Worm (Caenorhabditis elegans) whole organism, midembryonic: ENCODE data around the gene fbxa-13.

ENCODE experiments used
- T22C8.4 ChIP-seq: fragments of 200-800 bp; sonication (Bioruptor generic); IDR thresholded peaks from 2 replicates; pipeline ENCODE4 v1.3.6; 2022; ENCODE audit warnings: missing genetic modification characterization, missing compliant biosample characterization
- cog-1 ChIP-seq: sonication (generic microtip); optimal IDR thresholded peaks from 2 replicates; lab custom pipeline; 2016; ENCODE audit warnings: missing genetic modification characterization, missing compliant biosample characterization
- flt-1 ChIP-seq: fragments of 200-800 bp; sonication (Bioruptor generic); IDR thresholded peaks from 2 replicates; pipeline ENCODE4 v1.3.6; 2022; ENCODE audit warnings: missing genetic modification characterization, missing compliant biosample characterization
- klf-2 ChIP-seq: fragments of 200-800 bp; sonication (Bioruptor generic); conservative IDR thresholded peaks from 2 replicates; pipeline ENCODE4 v1.3.6; 2022; ENCODE audit warnings: missing genetic modification reagents, missing genetic modification characterization, missing compliant biosample characterization
- med-1 ChIP-seq: sonication (generic microtip); optimal IDR thresholded peaks from 2 replicates; lab custom pipeline; 2017; ENCODE audit warnings: missing genetic modification characterization, mild to moderate bottlenecking, missing compliant biosample characterization, antibody characterized with exemption, missing genetic modification reagents; ENCODE audit not compliant: insufficient read depth
- ref-1 ChIP-seq: fragments of 200-800 bp; sonication (Bioruptor generic); conservative IDR thresholded peaks from 2 replicates; pipeline ENCODE4 v1.3.6; 2022; ENCODE audit warnings: missing genetic modification reagents, missing genetic modification characterization, missing compliant biosample characterization
- tab-1 ChIP-seq: fragments of 200-800 bp; sonication (Bioruptor generic); IDR thresholded peaks from 2 replicates; pipeline ENCODE4 v1.3.6; 2022; ENCODE audit warnings: missing genetic modification characterization, missing compliant biosample characterization
- ztf-23 ChIP-seq: fragments of 200-800 bp; sonication (Bioruptor generic); IDR thresholded peaks from 2 replicates; pipeline ENCODE4 v1.3.6; 2022; ENCODE audit warnings: missing genetic modification reagents, missing genetic modification characterization, missing compliant biosample characterization
- ztf-29 ChIP-seq: fragments of 200-800 bp; sonication (Bioruptor generic); IDR thresholded peaks from 2 replicates; pipeline ENCODE4 v1.3.6; 2022; ENCODE audit warnings: missing genetic modification reagents, missing genetic modification characterization, missing compliant biosample characterization

The fbxa-13 gene

ce11 chrIII:1665373-1665772 is 40.3 kb downstream of the fbxa-13 start:
- TF ChIP-seq T22C8.4 (GFP tag; lab: Robert Waterston, UW): peak; percentile 64; the same call in 1 of the 2 replicates
- no peak for TF ChIP-seq med-1

- no peak for TF ChIP-seq med-1
- no peak for TF ChIP-seq ztf-29 (GFP tag; lab: Robert Waterston, UW)
- no peak for TF ChIP-seq klf-2 (GFP tag; lab: Robert Waterston, UW)
- TF ChIP-seq T22C8.4 (GFP tag; lab: Robert Waterston, UW): no peak
These were observed 40.9 kb downstream of the fbxa-13 start, which contains the start of gene Y22D7AL.16 for ce11 chrIII:1664761-1665266. Gene Y22D7AL.16 (minus strand): TSS chrIII:1665216.

ce11 chrIII:1663056-1663455 is 42.6 kb downstream of the fbxa-13 start:
- no peak for TF ChIP-seq ztf-23 (GFP tag; lab: Robert Waterston, UW)
- TF ChIP-seq ref-1 (GFP tag; lab: Robert Waterston, UW): no peak
- TF ChIP-seq T22C8.4 (GFP tag; lab: Robert Waterston, UW): peak; percentile 67
- TF ChIP-seq cog-1 (tag; lab: Kevin White, UChicago): no peak
- no peak for TF ChIP-seq tab-1 (GFP tag; lab: Robert Waterston, UW)
- no peak for TF ChIP-seq flt-1 (GFP tag; lab: Robert Waterston, UW)
- no peak for TF ChIP-seq med-1

DNA sequence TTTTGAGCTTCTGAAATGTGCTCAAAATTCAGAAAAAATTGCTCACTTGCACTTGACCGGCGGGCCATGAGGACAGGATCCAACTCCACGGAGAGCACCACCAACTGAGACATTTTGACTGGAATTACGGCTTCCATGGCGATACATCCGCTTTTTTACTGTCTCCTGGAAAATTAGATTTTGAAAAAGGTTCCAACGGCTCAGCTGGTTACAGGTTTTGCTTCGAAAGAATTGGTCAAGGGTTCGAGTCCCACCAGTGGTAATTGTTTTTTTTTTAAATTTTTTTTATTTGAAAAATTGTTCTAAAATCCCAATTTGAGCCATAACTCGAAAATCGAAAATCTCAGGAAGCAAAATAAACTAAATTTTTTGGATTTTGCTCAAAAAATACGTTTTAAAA is 43.3 kb downstream of the fbxa-13 start:
- no peak for TF ChIP-seq ztf-23 (GFP tag; lab: Robert Waterston, UW)
- TF ChIP-seq flt-1 (GFP tag; lab: Robert Waterston, UW): no peak
- no peak for TF ChIP-seq tab-1 (GFP tag; lab: Robert Waterston, UW)
- no peak for TF ChIP-seq ref-1 (GFP tag; lab: Robert Waterston, UW)
- TF ChIP-seq T22C8.4 (GFP tag; lab: Robert Waterston, UW): no peak
- no peak for TF ChIP-seq ztf-29 (GFP tag; lab: Robert Waterston, UW)
- no peak for TF ChIP-seq cog-1 (tag; lab: Kevin White, UChicago)
- TF ChIP-seq klf-2 (GFP tag; lab: Robert Waterston, UW): no peak
- no peak for TF ChIP-seq med-1

ce11 chrIII:1661031-1661430 is 44.7 kb downstream of the fbxa-13 start:
- no peak for TF ChIP-seq flt-1 (GFP tag; lab: Robert Waterston, UW)
- no peak for TF ChIP-seq med-1

ce11 chrIII:1659763-1660162 is 45.9 kb downstream of the fbxa-13 start, which contains the start of gene Y22D7AL.15:
Gene Y22D7AL.15 (minus strand): TSS chrIII:1659863.
- TF ChIP-seq T22C8.4 (GFP tag; lab: Robert Waterston, UW) (no peak), ztf-29 (GFP tag; lab: Robert Waterston, UW) (no peak), med-1 (no peak), cog-1 (tag; lab: Kevin White, UChicago) (no peak), tab-1 (GFP tag; lab: Robert Waterston, UW) (no peak), ztf-23 (GFP tag; lab: Robert Waterston, UW) (no peak)

DNA sequence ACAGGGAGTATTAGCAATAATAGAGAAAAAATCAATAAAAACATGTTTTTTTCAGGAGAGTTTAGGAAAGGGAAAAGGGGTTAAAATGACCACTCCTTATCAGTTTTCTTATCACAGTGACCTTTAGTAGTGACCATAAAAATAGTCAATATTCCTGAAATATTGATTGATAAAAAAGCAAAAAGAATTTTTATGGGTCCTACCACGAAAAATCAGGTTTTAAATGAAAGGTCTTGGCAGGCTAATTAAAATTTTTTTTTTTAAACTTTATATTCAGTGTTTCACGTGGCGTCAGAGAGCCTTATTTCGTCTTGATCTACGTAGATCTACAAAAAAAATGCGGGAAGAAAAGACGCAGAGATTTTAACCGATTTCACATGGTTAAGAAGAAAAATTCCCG is 48.3 kb downstream of the fbxa-13 start, which contains the start of gene cht-4:
Gene cht-4 (minus strand): TSS at position 101 of the 400 bp plus-strand sequence.
- 0 out of 2 replicates have a peak, but pooled peaks have one; percentile 33 for TF ChIP-seq T22C8.4 (GFP tag; lab: Robert Waterston, UW)
- no peak for TF ChIP-seq ztf-29 (GFP tag; lab: Robert Waterston, UW)
